Worm (Caenorhabditis elegans) whole organism, midembryonic: ENCODE measurements around the gene Y105C5B.20.

Source experiments
- T22C8.4 ChIP-seq: fragments of 200-800 bp; sonication (Bioruptor generic); IDR thresholded peaks from 2 replicates; pipeline ENCODE4 v1.3.6; 2022; ENCODE audit warnings: missing genetic modification characterization, missing compliant biosample characterization
- cog-1 ChIP-seq: sonication (generic microtip); optimal IDR thresholded peaks from 2 replicates; lab custom pipeline; 2016; ENCODE audit warnings: missing genetic modification characterization, missing compliant biosample characterization
- flt-1 ChIP-seq: fragments of 200-800 bp; sonication (Bioruptor generic); IDR thresholded peaks from 2 replicates; pipeline ENCODE4 v1.3.6; 2022; ENCODE audit warnings: missing genetic modification characterization, missing compliant biosample characterization
- klf-2 ChIP-seq: fragments of 200-800 bp; sonication (Bioruptor generic); conservative IDR thresholded peaks from 2 replicates; pipeline ENCODE4 v1.3.6; 2022; ENCODE audit warnings: missing genetic modification reagents, missing genetic modification characterization, missing compliant biosample characterization
- med-1 ChIP-seq: sonication (generic microtip); optimal IDR thresholded peaks from 2 replicates; lab custom pipeline; 2017; ENCODE audit warnings: missing genetic modification characterization, mild to moderate bottlenecking, missing compliant biosample characterization, antibody characterized with exemption, missing genetic modification reagents; ENCODE audit not compliant: insufficient read depth
- ref-1 ChIP-seq: fragments of 200-800 bp; sonication (Bioruptor generic); conservative IDR thresholded peaks from 2 replicates; pipeline ENCODE4 v1.3.6; 2022; ENCODE audit warnings: missing genetic modification reagents, missing genetic modification characterization, missing compliant biosample characterization
- tab-1 ChIP-seq: fragments of 200-800 bp; sonication (Bioruptor generic); IDR thresholded peaks from 2 replicates; pipeline ENCODE4 v1.3.6; 2022; ENCODE audit warnings: missing genetic modification characterization, missing compliant biosample characterization
- ztf-23 ChIP-seq: fragments of 200-800 bp; sonication (Bioruptor generic); IDR thresholded peaks from 2 replicates; pipeline ENCODE4 v1.3.6; 2022; ENCODE audit warnings: missing genetic modification reagents, missing genetic modification characterization, missing compliant biosample characterization
- ztf-29 ChIP-seq: fragments of 200-800 bp; sonication (Bioruptor generic); IDR thresholded peaks from 2 replicates; pipeline ENCODE4 v1.3.6; 2022; ENCODE audit warnings: missing genetic modification reagents, missing genetic modification characterization, missing compliant biosample characterization

Gene Y105C5B.20

ce11 chrIV:15994505-15994904, at the start of gene Y105C5B.20:
Gene Y105C5B.20, minus strand, starts transcription at chrIV:15994605.
- TF ChIP-seq med-1 (GFP tag; lab: Kevin White, UChicago), result no peak
- no peak for TF ChIP-seq ref-1 (GFP tag; lab: Robert Waterston, UW)
- TF ChIP-seq T22C8.4, result no peak
- no peak for TF ChIP-seq flt-1
- TF ChIP-seq cog-1 (tag; lab: Kevin White, UChicago), result no peak
- no peak for TF ChIP-seq tab-1 (GFP tag; lab: Robert Waterston, UW)
- no peak for TF ChIP-seq ztf-29
- TF ChIP-seq klf-2, result no peak
- TF ChIP-seq ztf-23 (GFP tag; lab: Robert Waterston, UW), result no peak

- TF ChIP-seq flt-1 (no peak), T22C8.4 (no peak), ztf-23 (GFP tag; lab: Robert Waterston, UW) (no peak), ztf-29 (no peak), cog-1 (tag; lab: Kevin White, UChicago) (no peak), klf-2 (no peak), med-1 (GFP tag; lab: Kevin White, UChicago) (no peak), tab-1 (GFP tag; lab: Robert Waterston, UW) (no peak), ref-1 (GFP tag; lab: Robert Waterston, UW) (no peak)
Observed at ce11 chrIV:16041038-16041437, 46.6 kb upstream of the Y105C5B.20 start.

DNA sequence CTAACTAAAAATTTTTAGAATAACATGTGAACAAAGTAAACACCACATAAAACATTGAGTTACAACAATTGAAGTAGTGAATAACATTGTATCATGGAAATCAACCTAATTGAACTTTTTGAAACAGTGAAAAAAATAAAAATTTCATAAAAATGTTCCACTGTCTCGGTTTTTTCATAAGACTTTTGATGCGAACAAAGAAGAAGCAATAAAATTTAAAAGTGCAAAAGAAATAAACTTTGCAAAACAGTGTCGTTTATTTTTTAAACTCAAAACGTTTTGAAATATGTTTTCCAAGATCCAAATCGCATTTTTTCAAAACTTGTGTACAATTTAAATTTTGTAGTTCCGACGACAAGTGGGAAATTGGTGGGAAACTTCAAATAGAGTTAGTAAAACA, 43.6 kb upstream of the Y105C5B.20 start:
- TF ChIP-seq ztf-23 (GFP tag; lab: Robert Waterston, UW) (no peak), flt-1 (no peak), cog-1 (tag; lab: Kevin White, UChicago) (no peak), med-1 (GFP tag; lab: Kevin White, UChicago) (no peak), ztf-29 (no peak), ref-1 (GFP tag; lab: Robert Waterston, UW) (no peak), T22C8.4 (no peak), klf-2 (no peak), tab-1 (GFP tag; lab: Robert Waterston, UW) (no peak)

DNA sequence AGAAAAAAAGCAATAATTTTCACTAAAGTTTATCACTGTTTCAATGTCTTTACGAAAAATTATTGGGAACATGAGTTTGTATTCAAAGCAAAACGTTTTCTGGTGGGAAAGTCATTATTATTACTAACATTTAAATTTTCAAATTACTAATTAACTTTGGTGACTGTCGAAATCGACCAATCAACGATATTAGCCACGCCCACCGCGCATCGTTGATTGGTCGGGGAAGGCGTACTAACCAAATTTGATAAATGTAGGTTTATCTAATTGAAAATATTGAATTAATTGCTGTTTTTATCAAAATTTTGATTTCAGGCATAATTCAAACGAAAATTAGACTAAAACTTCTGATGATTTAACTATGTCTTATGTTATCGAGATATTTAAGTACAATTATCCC, 42.3 kb upstream of the Y105C5B.20 start:
- TF ChIP-seq T22C8.4 (no peak), ztf-23 (GFP tag; lab: Robert Waterston, UW) (no peak), tab-1 (GFP tag; lab: Robert Waterston, UW) (no peak), cog-1 (tag; lab: Kevin White, UChicago) (no peak), ref-1 (GFP tag; lab: Robert Waterston, UW) (no peak), flt-1 (no peak), ztf-29 (no peak), med-1 (GFP tag; lab: Kevin White, UChicago) (no peak), klf-2 (no peak)

- TF ChIP-seq ref-1 (GFP tag; lab: Robert Waterston, UW) (no peak), tab-1 (GFP tag; lab: Robert Waterston, UW) (no peak), T22C8.4 (no peak), cog-1 (tag; lab: Kevin White, UChicago) (no peak), flt-1 (no peak), med-1 (GFP tag; lab: Kevin White, UChicago) (no peak), ztf-23 (GFP tag; lab: Robert Waterston, UW) (no peak), ztf-29 (no peak), klf-2 (no peak)
Observed at ce11 chrIV:16036057-16036456, 41.7 kb upstream of the Y105C5B.20 start.

ce11 chrIV:16035109-16035508, 40.7 kb upstream of the Y105C5B.20 start:
- TF ChIP-seq ztf-29 (no peak), ref-1 (GFP tag; lab: Robert Waterston, UW) (no peak), cog-1 (tag; lab: Kevin White, UChicago) (no peak), med-1 (GFP tag; lab: Kevin White, UChicago) (no peak), ztf-23 (GFP tag; lab: Robert Waterston, UW) (no peak), T22C8.4 (no peak), flt-1 (no peak), klf-2 (no peak), tab-1 (GFP tag; lab: Robert Waterston, UW) (no peak)

- TF ChIP-seq med-1 (GFP tag; lab: Kevin White, UChicago) (no peak), ztf-23 (GFP tag; lab: Robert Waterston, UW) (no peak), cog-1 (tag; lab: Kevin White, UChicago) (no peak), ref-1 (GFP tag; lab: Robert Waterston, UW) (no peak), T22C8.4 (no peak), tab-1 (GFP tag; lab: Robert Waterston, UW) (no peak), flt-1 (no peak), ztf-29 (no peak)
Observed at ce11 chrIV:16034346-16034745, 39.9 kb upstream of the Y105C5B.20 start.

- TF ChIP-seq ztf-29 (no peak), tab-1 (GFP tag; lab: Robert Waterston, UW) (no peak), flt-1 (no peak), ztf-23 (GFP tag; lab: Robert Waterston, UW) (no peak), klf-2 (no peak), cog-1 (tag; lab: Kevin White, UChicago) (no peak), med-1 (GFP tag; lab: Kevin White, UChicago) (no peak), ref-1 (GFP tag; lab: Robert Waterston, UW) (no peak), T22C8.4 (no peak)
Observed at ce11 chrIV:16028475-16028874, 34.1 kb upstream of the Y105C5B.20 start.

DNA sequence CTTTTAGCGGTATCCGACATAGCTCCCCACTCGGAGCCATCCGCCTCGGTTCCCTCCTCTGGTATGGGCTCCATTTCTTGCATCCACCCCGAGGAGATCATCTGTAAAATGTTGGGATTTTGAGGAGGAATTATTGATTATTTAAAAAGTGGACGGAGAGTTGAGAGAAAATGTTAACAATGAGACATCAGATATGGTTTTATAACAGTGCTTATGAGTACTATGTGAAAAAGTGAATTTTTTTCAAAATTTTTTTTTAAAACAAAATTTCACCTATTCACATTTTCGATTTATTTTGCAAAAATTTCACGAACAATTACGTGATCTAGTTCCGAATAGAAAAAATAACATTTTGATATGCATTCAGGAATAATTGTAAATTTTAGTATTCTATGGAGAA, 32.3 kb upstream of the Y105C5B.20 start, which contains the start of gene jac-1:
TSS of gene jac-1 (minus strand) at position 101 of the 400 bp plus-strand sequence.
- TF ChIP-seq klf-2 (no peak), T22C8.4 (0 out of 2 replicates have a peak, but pooled peaks have one; percentile 37), ztf-29 (no peak), tab-1 (GFP tag; lab: Robert Waterston, UW) (no peak), med-1 (GFP tag; lab: Kevin White, UChicago) (no peak), cog-1 (tag; lab: Kevin White, UChicago) (no peak), ztf-23 (GFP tag; lab: Robert Waterston, UW) (no peak)

DNA sequence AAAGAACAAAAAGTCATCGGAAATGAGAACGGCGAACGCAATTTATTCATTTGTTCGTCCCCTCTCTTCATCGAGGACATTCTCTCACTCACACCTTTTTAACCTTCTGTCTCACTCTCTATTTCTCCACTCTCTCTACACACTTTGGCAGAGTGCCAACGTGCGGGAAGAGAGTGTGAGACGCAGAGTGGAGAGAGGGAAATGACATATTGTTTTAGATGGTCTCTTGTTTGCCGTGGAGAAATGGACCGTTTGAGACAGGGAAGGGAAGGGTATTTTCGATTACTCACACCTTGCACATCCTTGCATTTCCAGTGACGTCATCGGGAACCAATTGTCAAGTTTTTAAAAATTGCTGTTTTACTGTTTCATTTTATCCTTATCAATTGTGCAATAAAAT, 29.8 kb upstream of the Y105C5B.20 start:
- TF ChIP-seq cog-1 (tag; lab: Kevin White, UChicago) (peak; percentile 29), tab-1 (GFP tag; lab: Robert Waterston, UW) (no peak)
